Worm (Caenorhabditis elegans): ENCODE data around the gene F47B8.10.

ce11 chrV:14322743-14323142 is 19.0 kb upstream of the F47B8.10 start, which contains the start of gene F47B8.3:
- no peak for TF ChIP-seq ham-2 (GFP tag; optimal IDR thresholded peaks at IDR 0.05)
- TF ChIP-seq unc-62 (GFP tag; optimal IDR thresholded peaks at IDR 0.05): no peak
- no peak for TF ChIP-seq sptf-1 (tag; optimal IDR thresholded peaks at IDR 0.05)
- TF ChIP-seq mls-2 (tag; optimal IDR thresholded peaks at IDR 0.05): no peak
- no peak for TF ChIP-seq ztf-11 (tag; optimal IDR thresholded peaks at IDR 0.05)
- TF ChIP-seq unc-39 (tag; optimal IDR thresholded peaks at IDR 0.05): no peak
- no peak for TF ChIP-seq nhr-237 (tag; optimal IDR thresholded peaks at IDR 0.05)
- no peak for TF ChIP-seq elt-1 (tag; optimal IDR thresholded peaks at IDR 0.05; ENCODE audit: borderline replicate concordance, insufficient read depth)
- no peak for TF ChIP-seq nhr-28 (tag; optimal IDR thresholded peaks at IDR 0.05)
- TF ChIP-seq snpc-4 (tag; optimal IDR thresholded peaks at IDR 0.05): no peak
- TF ChIP-seq nhr-76 (tag; optimal IDR thresholded peaks at IDR 0.05): no peak
- no peak for TF ChIP-seq unc-120 (tag; optimal IDR thresholded peaks at IDR 0.05; ENCODE audit: poor library complexity, severe bottlenecking)
- TF ChIP-seq sem-2 (GFP tag; optimal IDR thresholded peaks at IDR 0.05): no peak
- no peak for TF ChIP-seq lin-13 (tag; optimal IDR thresholded peaks at IDR 0.05)
